Fruit fly (Drosophila melanogaster): ENCODE results near the gene TAF1B.
A peak's percentile ranks its signal among the peaks of the same experiment; 100 is the strongest.

The TAF1B gene

DNA sequence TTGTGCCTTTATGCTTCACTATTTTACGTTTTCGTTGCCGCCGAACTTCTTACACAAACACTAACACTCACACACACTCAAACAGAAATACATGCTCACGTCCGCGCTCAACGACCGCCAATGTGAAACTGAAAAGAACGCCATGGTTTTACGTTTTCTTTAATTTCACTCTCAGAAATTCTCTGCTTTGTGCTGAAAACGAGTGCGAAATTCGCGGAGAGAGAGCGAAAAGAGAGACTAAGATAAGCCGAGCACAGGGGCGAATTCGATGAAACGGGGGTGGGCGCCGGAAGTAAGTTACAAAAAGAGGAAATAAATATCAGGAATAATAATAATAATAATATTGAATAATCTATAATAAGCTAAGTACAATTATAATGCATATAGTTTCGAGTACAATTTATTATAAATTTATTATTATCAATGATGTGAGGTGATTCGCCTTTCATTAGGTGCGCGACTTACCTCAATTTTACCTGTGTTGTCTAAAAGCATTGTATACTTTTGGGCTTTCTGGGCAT lies 26.4 kb upstream of the TAF1B start, which contains the start of gene Best1 (continued):
- peak; percentile 91 for TF ChIP-seq fd96Cb (tag; optimal IDR thresholded peaks at IDR 0.05)
- TF ChIP-seq onecut (GFP tag; IDR thresholded peaks at IDR 0.05), result peak; percentile 82
- TF ChIP-seq wor (GFP tag; IDR thresholded peaks at IDR 0.05), result peak; percentile 71
- peak; percentile 93 for TF ChIP-seq CG10147 (GFP tag; optimal IDR thresholded peaks at IDR 0.05)
- peak; percentile 91 for TF ChIP-seq tin (GFP tag; optimal IDR thresholded peaks at IDR 0.05)
- TF ChIP-seq MESR4 (GFP tag; optimal IDR thresholded peaks at IDR 0.05), result peak; percentile 29
- TF ChIP-seq CG8290 (GFP tag; optimal IDR thresholded peaks at IDR 0.05), result peak; percentile 18
- TF ChIP-seq CG8290 (tag; optimal IDR thresholded peaks at IDR 0.05), result peak; percentile 30 to 87
- peak; percentile 93 for TF ChIP-seq tgo (GFP tag; IDR thresholded peaks at IDR 0.05)
- peak; percentile 77; the same call in 1 of the 2 replicates for TF ChIP-seq sim (GFP tag; IDR thresholded peaks at IDR 0.05)
- peak; percentile 75 for TF ChIP-seq Adf1 (GFP tag; IDR thresholded peaks at IDR 0.05)
- peak; percentile 83 for TF ChIP-seq CG16815 (GFP tag; optimal IDR thresholded peaks at IDR 0.05)
- TF ChIP-seq Usf (GFP tag; optimal IDR thresholded peaks at IDR 0.05), result peak; percentile 82
- TF ChIP-seq CG8089 (GFP tag; optimal IDR thresholded peaks at IDR 0.05), result no peak
- peak; percentile 71 for TF ChIP-seq CG11696 (GFP tag; IDR thresholded peaks at IDR 0.05)
- peak; percentile 87 for TF ChIP-seq lbe (GFP tag; optimal IDR thresholded peaks at IDR 0.05)
- TF ChIP-seq CG13894 (tag; optimal IDR thresholded peaks at IDR 0.05), result peak; percentile 93
- TF ChIP-seq CG18764 (GFP tag; optimal IDR thresholded peaks at IDR 0.05), result peak; percentile 33
- TF ChIP-seq CG12155 (GFP tag; optimal IDR thresholded peaks at IDR 0.05), result peak; percentile 85
- TF ChIP-seq CG1647 (GFP tag; optimal IDR thresholded peaks at IDR 0.05), result peak; percentile 24
- peak; percentile 82 for TF ChIP-seq CG1603 (tag; optimal IDR thresholded peaks at IDR 0.05)
- peak; percentile 86 for TF ChIP-seq CG4424 (GFP tag; optimal IDR thresholded peaks at IDR 0.05)
- peak; percentile 95 for TF ChIP-seq Blimp-1 (GFP tag; optimal IDR thresholded peaks at IDR 0.05)
- peak; percentile 76 for TF ChIP-seq Poxn (GFP tag; IDR thresholded peaks at IDR 0.05)
- peak; percentile 82 for TF ChIP-seq CG12219 (GFP tag; optimal IDR thresholded peaks at IDR 0.05)
- TF ChIP-seq CG17385 (GFP tag; optimal IDR thresholded peaks at IDR 0.05), result peak; percentile 85
- TF ChIP-seq pb (GFP tag; optimal IDR thresholded peaks at IDR 0.05), result peak; percentile 70
- TF ChIP-seq CG7271 (tag; optimal IDR thresholded peaks at IDR 0.05), result peak; percentile 68
- TF ChIP-seq dysf (GFP tag; IDR thresholded peaks at IDR 0.05), result peak; percentile 95
- TF ChIP-seq gem (tag; optimal IDR thresholded peaks at IDR 0.05), result peak; percentile 96
- TF ChIP-seq CG7786 (GFP tag; optimal IDR thresholded peaks at IDR 0.05), result peak; percentile 59
- TF ChIP-seq CG7987 (GFP tag; optimal IDR thresholded peaks at IDR 0.05), result peak; percentile 77
- peak; percentile 99 for TF ChIP-seq row (GFP tag; IDR thresholded peaks at IDR 0.05)
- TF ChIP-seq Dll (GFP tag; IDR thresholded peaks at IDR 0.05; ENCODE audit: partially characterized antibody), result peak; percentile 55; the same call in 2 of the 4 replicates
- peak; percentile 72 for TF ChIP-seq nau (GFP tag; optimal IDR thresholded peaks at IDR 0.05)
- TF ChIP-seq da (GFP tag; optimal IDR thresholded peaks at IDR 0.05), result no peak
- peak in 1 of 2 experiments; percentile 64 for TF ChIP-seq insv (GFP tag; optimal IDR thresholded peaks at IDR 0.05)
- peak; percentile 95 for TF ChIP-seq unpg (GFP tag; optimal IDR thresholded peaks at IDR 0.05)
- peak; percentile 22 for TF ChIP-seq CG12236 (GFP tag; optimal IDR thresholded peaks at IDR 0.05)
- TF ChIP-seq dati (GFP tag; IDR thresholded peaks at IDR 0.05), result no peak
- TF ChIP-seq Hmx (GFP tag; optimal IDR thresholded peaks at IDR 0.05), result no peak
- peak; percentile 90 for TF ChIP-seq CG11723 (GFP tag; optimal IDR thresholded peaks at IDR 0.05)
- TF ChIP-seq eve (GFP tag; optimal IDR thresholded peaks at IDR 0.05), result peak in 1 of 2 experiments; percentile 26
- peak; percentile 13 for TF ChIP-seq pho (GFP tag; optimal IDR thresholded peaks at IDR 0.05)
- no peak for TF ChIP-seq Atf-2 (GFP tag; optimal IDR thresholded peaks at IDR 0.05)
- TF ChIP-seq MBD-R2 (GFP tag; IDR thresholded peaks at IDR 0.05), result peak; percentile 85
- TF ChIP-seq corto (GFP tag; optimal IDR thresholded peaks at IDR 0.05), result peak; percentile 68
- TF ChIP-seq CG5245 (GFP tag; optimal IDR thresholded peaks at IDR 0.05), result peak; percentile 72
- no peak for TF ChIP-seq disco-r (GFP tag; optimal IDR thresholded peaks at IDR 0.05)
- peak; percentile 41 for TF ChIP-seq CG15073 (GFP tag; optimal IDR thresholded peaks at IDR 0.05)
- peak; percentile 96 for TF ChIP-seq lab (GFP tag; optimal IDR thresholded peaks at IDR 0.05)
